Fruit fly (Drosophila melanogaster): ENCODE measurements around the gene CG1146.

CG1146 gene

dm6 chr3L:2489855-2490254, 1.3 kb downstream of the CG1146 start:
- TF ChIP-seq Drgx (GFP tag; IDR thresholded peaks at IDR 0.05): peak; percentile 55
- peak; percentile 20; the same call in 1 of the 2 replicates for TF ChIP-seq CG13287 (GFP tag; IDR thresholded peaks at IDR 0.05; ENCODE audit: partially characterized antibody)
- TF ChIP-seq Hr78 (GFP tag; optimal IDR thresholded peaks at IDR 0.05): peak in 1 of 2 experiments; percentile 39
- TF ChIP-seq Trl (optimal IDR thresholded peaks at IDR 0.05): peak; percentile 64 to 87
- TF ChIP-seq Trl (GFP tag; optimal IDR thresholded peaks at IDR 0.05): no peak
- TF ChIP-seq nom (GFP tag; optimal IDR thresholded peaks at IDR 0.05): peak; percentile 76
- no peak for TF ChIP-seq HLHmδ (GFP tag; optimal IDR thresholded peaks at IDR 0.05)
- 0 out of 3 replicates have a peak, but pooled peaks have one; percentile 23 for TF ChIP-seq CG11456 (GFP tag; IDR thresholded peaks at IDR 0.05)
- TF ChIP-seq tll (GFP tag; optimal IDR thresholded peaks at IDR 0.05): no peak
- 0 out of 2 replicates have a peak, but pooled peaks have one; percentile 5 for TF ChIP-seq CG11696 (GFP tag; IDR thresholded peaks at IDR 0.05)
- peak; percentile 40; the same call in 1 of the 2 replicates for TF ChIP-seq CG32532 (GFP tag; IDR thresholded peaks at IDR 0.05)
- peak; percentile 53 for TF ChIP-seq CG15479 (GFP tag; optimal IDR thresholded peaks at IDR 0.05)
- peak; percentile 34; the same call in 2 of the 3 replicates for TF ChIP-seq Dbx (GFP tag; IDR thresholded peaks at IDR 0.05)
- peak in 1 of 2 experiments; percentile 67 for TF ChIP-seq insv (GFP tag; optimal IDR thresholded peaks at IDR 0.05)
- TF ChIP-seq Bgb (GFP tag; IDR thresholded peaks at IDR 0.05; ENCODE audit: partially characterized antibody): 0 out of 2 replicates have a peak, but pooled peaks have one; percentile 6
- TF ChIP-seq Ets65A (GFP tag): peak; percentile 79
- TF ChIP-seq CG4360 (GFP tag; IDR thresholded peaks at IDR 0.05): peak; percentile 59; the same call in 1 of the 2 replicates
- TF ChIP-seq chinmo (GFP tag; IDR thresholded peaks at IDR 0.05; ENCODE audit: partially characterized antibody): peak; percentile 80; the same call in 1 of the 4 replicates
- peak in 1 of 2 experiments; percentile 21 for TF ChIP-seq bsh (GFP tag; optimal IDR thresholded peaks at IDR 0.05)
- peak; percentile 54 for TF ChIP-seq Deaf1 (tag; optimal IDR thresholded peaks at IDR 0.05)
- TF ChIP-seq CG7271 (tag; optimal IDR thresholded peaks at IDR 0.05): no peak
- TF ChIP-seq CG2199 (GFP tag; IDR thresholded peaks at IDR 0.05): no peak

- TF ChIP-seq cas (GFP tag; IDR thresholded peaks at IDR 0.05) (no peak), D (optimal IDR thresholded peaks at IDR 0.05) (no peak), D (GFP tag; optimal IDR thresholded peaks at IDR 0.05) (no peak), Doc3 (GFP tag; IDR thresholded peaks at IDR 0.05; ENCODE audit: partially characterized antibody) (no peak), pzg (GFP tag; optimal IDR thresholded peaks at IDR 0.05) (no peak), nom (GFP tag; optimal IDR thresholded peaks at IDR 0.05) (peak; percentile 63), Hr3 (GFP tag; optimal IDR thresholded peaks at IDR 0.05) (no peak), Mad (GFP tag; optimal IDR thresholded peaks at IDR 0.05) (no peak), cwo (GFP tag; optimal IDR thresholded peaks at IDR 0.05) (no peak), lab (GFP tag; optimal IDR thresholded peaks at IDR 0.05) (peak; percentile 2), CG15514 (GFP tag; optimal IDR thresholded peaks at IDR 0.05) (peak; percentile 9), CG6854 (GFP tag; optimal IDR thresholded peaks at IDR 0.05) (no peak), CG10274 (GFP tag; optimal IDR thresholded peaks at IDR 0.05) (no peak), CG10209 (GFP tag; optimal IDR thresholded peaks at IDR 0.05) (no peak), pita (GFP tag; optimal IDR thresholded peaks at IDR 0.05) (no peak), CG12299 (tag; optimal IDR thresholded peaks at IDR 0.05) (no peak)
These were observed 2.1 kb downstream of the CG1146 start for dm6 chr3L:2490752-2491151.
